Fruit fly (Drosophila melanogaster): ENCODE measurements around the gene Mulk.

Mulk gene

dm6 chr2L:10303786-10304185, 33.9 kb downstream of the Mulk start, which contains the start of gene nmd (continued):
- TF ChIP-seq CoRest (tag; optimal IDR thresholded peaks at IDR 0.05) (peak; percentile 24), phol (tag; optimal IDR thresholded peaks at IDR 0.05) (peak; percentile 21), gfzf (GFP tag; optimal IDR thresholded peaks at IDR 0.05) (peak; percentile 86), grau (tag; optimal IDR thresholded peaks at IDR 0.05) (peak; percentile 6), GATAe (GFP tag; conservative IDR thresholded peaks at IDR 0.05) (no peak), CG17568 (GFP tag; optimal IDR thresholded peaks at IDR 0.05) (no peak), CG1603 (tag; optimal IDR thresholded peaks at IDR 0.05) (peak; percentile 63), CG34422 (GFP tag; IDR thresholded peaks at IDR 0.05) (no peak), CG3163 (GFP tag; optimal IDR thresholded peaks at IDR 0.05) (no peak), HmgD (GFP tag; optimal IDR thresholded peaks at IDR 0.05) (peak; percentile 34), CG17186 (GFP tag; optimal IDR thresholded peaks at IDR 0.05) (peak; percentile 7), Drgx (GFP tag; IDR thresholded peaks at IDR 0.05) (no peak), Dbx (GFP tag; IDR thresholded peaks at IDR 0.05) (no peak), Vsx1 (GFP tag; optimal IDR thresholded peaks at IDR 0.05) (no peak), Hr39 (optimal IDR thresholded peaks at IDR 0.05) (no peak), Stat92E (GFP tag; optimal IDR thresholded peaks at IDR 0.05) (no peak), Awh (GFP tag; IDR thresholded peaks at IDR 0.05) (0 out of 2 replicates have a peak, but pooled peaks have one; percentile 28), CG13287 (GFP tag; IDR thresholded peaks at IDR 0.05; ENCODE audit: partially characterized antibody) (peak; percentile 53), Doc3 (GFP tag; IDR thresholded peaks at IDR 0.05; ENCODE audit: partially characterized antibody) (no peak), nmo (GFP tag; optimal IDR thresholded peaks at IDR 0.05) (peak; percentile 41), Dref (GFP tag; IDR thresholded peaks at IDR 0.05) (peak; percentile 59), Nf-YC (tag; optimal IDR thresholded peaks at IDR 0.05) (peak; percentile 31), CG17829 (tag; optimal IDR thresholded peaks at IDR 0.05) (peak; percentile 13), pfk (GFP tag; optimal IDR thresholded peaks at IDR 0.05) (peak; percentile 95), gcm (GFP tag; optimal IDR thresholded peaks at IDR 0.05) (no peak), grn (GFP tag; optimal IDR thresholded peaks at IDR 0.05) (no peak), MESR4 (GFP tag; optimal IDR thresholded peaks at IDR 0.05) (peak; percentile 77), CG8290 (GFP tag; optimal IDR thresholded peaks at IDR 0.05) (peak; percentile 73), CG8290 (tag; optimal IDR thresholded peaks at IDR 0.05) (peak in 1 of 2 experiments; percentile 22), slbo (GFP tag; IDR thresholded peaks at IDR 0.05) (peak; percentile 35; the same call in 1 of the 2 replicates), yki (optimal IDR thresholded peaks at IDR 0.05) (no peak), YL-1 (GFP tag; optimal IDR thresholded peaks at IDR 0.05) (peak; percentile 64), tna (GFP tag; IDR thresholded peaks at IDR 0.05; ENCODE audit: partially characterized antibody) (peak; percentile 12; the same call in 1 of the 2 replicates), gem (tag; optimal IDR thresholded peaks at IDR 0.05) (peak; percentile 16), Hmr (GFP tag; optimal IDR thresholded peaks at IDR 0.05) (peak; percentile 32), trem (tag; optimal IDR thresholded peaks at IDR 0.05) (peak; percentile 98), CHES-1-like (GFP tag; optimal IDR thresholded peaks at IDR 0.05) (no peak), Scr (GFP tag; IDR thresholded peaks at IDR 0.05; ENCODE audit: partially characterized antibody) (peak; percentile 19; the same call in 1 of the 2 replicates), CG17385 (GFP tag; optimal IDR thresholded peaks at IDR 0.05) (peak; percentile 91), jumu (GFP tag; optimal IDR thresholded peaks at IDR 0.05) (no peak), CG9797 (GFP tag; optimal IDR thresholded peaks at IDR 0.05) (peak; percentile 71), cg (GFP tag; optimal IDR thresholded peaks at IDR 0.05) (peak; percentile 4), CG14710 (tag; optimal IDR thresholded peaks at IDR 0.05) (peak; percentile 42), Sin3A (optimal IDR thresholded peaks at IDR 0.05) (peak; percentile 35), pho (GFP tag; optimal IDR thresholded peaks at IDR 0.05) (peak; percentile 5), bigmax (GFP tag; optimal IDR thresholded peaks at IDR 0.05) (no peak), maf-S (GFP tag; optimal IDR thresholded peaks at IDR 0.05) (peak; percentile 9), pzg (GFP tag; optimal IDR thresholded peaks at IDR 0.05) (peak; percentile 80), bowl (GFP tag; IDR thresholded peaks at IDR 0.05) (no peak), CG13123 (GFP tag; optimal IDR thresholded peaks at IDR 0.05) (no peak), CG10979 (tag; optimal IDR thresholded peaks at IDR 0.05) (peak; percentile 7)

All from whole organism, embryonic.